Worm (Caenorhabditis elegans) whole organism, midembryonic: Measurements from ENCODE around the gene C13A10.1.

ENCODE experiments used
- T22C8.4 ChIP-seq: fragments of 200-800 bp; sonication (Bioruptor generic); IDR thresholded peaks from 2 replicates; pipeline ENCODE4 v1.3.6; 2022; ENCODE audit warnings: missing genetic modification characterization, missing compliant biosample characterization
- cog-1 ChIP-seq: sonication (generic microtip); optimal IDR thresholded peaks from 2 replicates; lab custom pipeline; 2016; ENCODE audit warnings: missing genetic modification characterization, missing compliant biosample characterization
- med-1 ChIP-seq: sonication (generic microtip); optimal IDR thresholded peaks from 2 replicates; lab custom pipeline; 2017; ENCODE audit warnings: missing genetic modification characterization, mild to moderate bottlenecking, missing compliant biosample characterization, antibody characterized with exemption, missing genetic modification reagents; ENCODE audit not compliant: insufficient read depth
- ref-1 ChIP-seq: fragments of 200-800 bp; sonication (Bioruptor generic); conservative IDR thresholded peaks from 2 replicates; pipeline ENCODE4 v1.3.6; 2022; ENCODE audit warnings: missing genetic modification reagents, missing genetic modification characterization, missing compliant biosample characterization

DNA sequence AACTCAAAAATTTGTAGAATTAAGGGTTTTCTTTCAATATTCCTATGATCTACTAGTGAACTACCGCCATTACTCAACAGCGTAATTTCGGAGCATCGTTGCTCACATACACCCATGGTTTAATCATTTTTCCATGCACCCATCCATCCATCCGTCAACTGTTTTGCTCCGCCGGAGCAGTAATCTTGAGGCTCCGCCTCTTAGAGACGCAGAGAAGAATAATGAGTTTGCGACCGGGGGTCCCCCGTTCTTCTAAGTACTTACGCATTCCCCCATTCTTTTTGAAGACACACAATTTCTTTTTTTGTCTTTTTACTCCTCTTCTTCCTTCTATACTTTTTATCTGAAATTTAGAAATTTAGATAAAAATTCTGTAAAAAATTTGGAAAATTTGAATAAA, 17.3 kb downstream of the C13A10.1 start:
- TF ChIP-seq ref-1 (GFP tag; lab: Robert Waterston, UW) (no peak), cog-1 (tag; lab: Kevin White, UChicago) (no peak), T22C8.4 (GFP tag; lab: Robert Waterston, UW) (no peak), med-1 (GFP tag; lab: Kevin White, UChicago) (no peak)
